Worm (Caenorhabditis elegans) whole organism, L2 larva: ENCODE measurements around the gene Y49F6B.9.
"Not testable (repeated sequence)": the region's sequence is repeated elsewhere in the genome, so short reads cannot be mapped to it uniquely, and the experiment has no call there.

Experiments used
- C34F6.9 ChIP-seq: fragments of 150-350 bp; optimal IDR thresholded peaks from 2 replicates; lab custom pipeline; 2014; ENCODE audit warnings: missing biosample characterization, missing genetic modification characterization
- F13H6.1 ChIP-seq: sonication (generic microtip); optimal IDR thresholded peaks from 2 replicates; lab custom pipeline; 2016; ENCODE audit warnings: missing genetic modification characterization, missing compliant biosample characterization
- R02D3.7 ChIP-seq: fragments of 150-350 bp; optimal IDR thresholded peaks from 2 replicates; lab custom pipeline; 2014; ENCODE audit warnings: missing biosample characterization, missing genetic modification characterization
- Y55F3AM.14 ChIP-seq: fragments of 200-800 bp; sonication (Bioruptor generic); optimal IDR thresholded peaks from 2 replicates; lab custom pipeline; 2018; ENCODE audit warnings: mild to moderate bottlenecking, missing genetic modification characterization, missing compliant biosample characterization
- ZK546.5 ChIP-seq: sonication (generic microtip); optimal IDR thresholded peaks from 2 replicates; lab custom pipeline; 2017; ENCODE audit warnings: missing biosample characterization, missing genetic modification characterization
- alr-1 ChIP-seq: fragments of 150-350 bp; optimal IDR thresholded peaks from 2 replicates; lab custom pipeline; 2014; ENCODE audit warnings: missing biosample characterization, missing genetic modification characterization
- aly-2 ChIP-seq: fragments of 150-350 bp; optimal IDR thresholded peaks from 2 replicates; lab custom pipeline; 2014; ENCODE audit warnings: missing biosample characterization, missing genetic modification characterization
- blmp-1 ChIP-seq: sonication (generic microtip); optimal IDR thresholded peaks from 2 replicates; lab custom pipeline; 2017; ENCODE audit warnings: missing genetic modification characterization, mild to moderate bottlenecking, missing compliant biosample characterization, antibody characterized with exemption, moderate library complexity; ENCODE audit not compliant: insufficient read depth
- ceh-16 ChIP-seq: fragments of 150-350 bp; optimal IDR thresholded peaks from 2 replicates; lab custom pipeline; 2014; ENCODE audit warnings: missing biosample characterization, missing genetic modification characterization
- ceh-82 ChIP-seq: fragments of 150-350 bp; optimal IDR thresholded peaks from 2 replicates; lab custom pipeline; 2014; ENCODE audit warnings: missing biosample characterization, missing genetic modification characterization
- dmd-4 ChIP-seq: sonication (generic microtip); optimal IDR thresholded peaks from 2 replicates; lab custom pipeline; 2017; ENCODE audit warnings: missing biosample characterization, missing genetic modification characterization
- egl-27 ChIP-seq: sonication (generic microtip); optimal IDR thresholded peaks from 3 replicates; lab custom pipeline; 2017; ENCODE audit warnings: missing biosample characterization, missing genetic modification reagents, missing genetic modification characterization
- elt-1 ChIP-seq: fragments of 150-350 bp; optimal IDR thresholded peaks from 2 replicates; lab custom pipeline; 2014; ENCODE audit warnings: missing biosample characterization, missing genetic modification characterization
- fos-1 ChIP-seq: fragments of 150-350 bp; optimal IDR thresholded peaks from 2 replicates; lab custom pipeline; 2014; ENCODE audit warnings: missing biosample characterization, missing genetic modification characterization
- lin-11 ChIP-seq: fragments of 150-350 bp; sonication (generic microtip); optimal IDR thresholded peaks from 2 replicates; lab custom pipeline; 2014; ENCODE audit warnings: missing biosample characterization, missing genetic modification characterization, inconsistent platforms, mixed read lengths
- lin-13 ChIP-seq: fragments of 150-350 bp; optimal IDR thresholded peaks from 2 replicates; lab custom pipeline; 2014; ENCODE audit warnings: missing biosample characterization, missing genetic modification reagents, missing genetic modification characterization
- lin-39 ChIP-seq: fragments of 150-350 bp; optimal IDR thresholded peaks from 2 replicates; lab custom pipeline; 2014; ENCODE audit warnings: missing biosample characterization, missing genetic modification reagents, missing genetic modification characterization
- lsy-2 ChIP-seq, 2 experiments: fragments of 150-350 bp in 1 of 2; sonication (generic microtip) in 1 of 2; optimal IDR thresholded peaks; 2 replicates each; lab custom pipeline; 2014 to 2017; ENCODE audit warnings: missing biosample characterization in 2 of 2, missing genetic modification characterization in 2 of 2
- mab-5 ChIP-seq: fragments of 150-350 bp; optimal IDR thresholded peaks from 2 replicates; lab custom pipeline; 2014; ENCODE audit warnings: missing biosample characterization, missing genetic modification characterization
- mbf-1 ChIP-seq: sonication (generic microtip); optimal IDR thresholded peaks from 2 replicates; lab custom pipeline; 2017; ENCODE audit warnings: missing biosample characterization, missing genetic modification characterization
- mdl-1 ChIP-seq, 2 experiments: fragments of 150-350 bp in 1 of 2; sonication (generic microtip) in 1 of 2; optimal IDR thresholded peaks; 2 replicates each; lab custom pipeline; 2017; ENCODE audit warnings: missing biosample characterization in 2 of 2, missing genetic modification characterization in 2 of 2
- nhr-11 ChIP-seq: fragments of 150-350 bp; optimal IDR thresholded peaks from 2 replicates; lab custom pipeline; 2014; ENCODE audit warnings: missing biosample characterization, missing genetic modification characterization
- nhr-12 ChIP-seq: fragments of 150-350 bp; optimal IDR thresholded peaks from 2 replicates; lab custom pipeline; 2014; ENCODE audit warnings: missing biosample characterization, missing genetic modification characterization
- nhr-129 ChIP-seq: fragments of 150-350 bp; optimal IDR thresholded peaks from 2 replicates; lab custom pipeline; 2014; ENCODE audit warnings: missing biosample characterization, missing genetic modification characterization
- nhr-21 ChIP-seq: fragments of 150-350 bp; optimal IDR thresholded peaks from 2 replicates; lab custom pipeline; 2014; ENCODE audit warnings: missing biosample characterization, missing genetic modification characterization
- nhr-23 ChIP-seq: fragments of 150-350 bp; optimal IDR thresholded peaks from 2 replicates; lab custom pipeline; 2014; ENCODE audit warnings: missing biosample characterization, missing genetic modification reagents, missing genetic modification characterization
- nhr-25 ChIP-seq: fragments of 150-350 bp; sonication (generic microtip); optimal IDR thresholded peaks from 3 replicates; lab custom pipeline; 2014; ENCODE audit warnings: missing biosample characterization, missing genetic modification characterization
- nhr-6 ChIP-seq: fragments of 150-350 bp; optimal IDR thresholded peaks from 2 replicates; lab custom pipeline; 2014; ENCODE audit warnings: missing biosample characterization, missing genetic modification characterization
- nhr-77 ChIP-seq: fragments of 150-350 bp; optimal IDR thresholded peaks from 2 replicates; lab custom pipeline; 2014; ENCODE audit warnings: missing biosample characterization, missing genetic modification characterization
- peb-1 ChIP-seq: fragments of 150-350 bp; optimal IDR thresholded peaks from 2 replicates; lab custom pipeline; 2014; ENCODE audit warnings: missing biosample characterization, missing genetic modification characterization
- sma-3 ChIP-seq: sonication (generic microtip); optimal IDR thresholded peaks from 2 replicates; lab custom pipeline; 2016; ENCODE audit warnings: missing genetic modification reagents, missing genetic modification characterization, missing compliant biosample characterization
- sma-9 ChIP-seq, 2 experiments: fragments of 150-350 bp in 1 of 2; sonication (generic microtip) in 1 of 2; optimal IDR thresholded peaks; 2 replicates each; lab custom pipeline; 2014 to 2016; ENCODE audit warnings: missing genetic modification characterization in 2 of 2, mild to moderate bottlenecking in 1 of 2, missing biosample characterization in 1 of 2, missing compliant biosample characterization in 1 of 2, missing genetic modification reagents in 1 of 2, moderate library complexity in 1 of 2
- snpc-4 ChIP-seq: fragments of 150-350 bp; optimal IDR thresholded peaks from 2 replicates; lab custom pipeline; 2014; ENCODE audit warnings: missing biosample characterization, missing genetic modification characterization
- unc-55 ChIP-seq: fragments of 150-350 bp; sonication (generic microtip); optimal IDR thresholded peaks from 3 replicates; lab custom pipeline; 2014; ENCODE audit warnings: missing biosample characterization, missing genetic modification reagents, missing genetic modification characterization
- unc-62 ChIP-seq: fragments of 150-350 bp; optimal IDR thresholded peaks from 2 replicates; lab custom pipeline; 2014; ENCODE audit warnings: missing biosample characterization, missing genetic modification reagents, missing genetic modification characterization
- ztf-1 ChIP-seq: fragments of 200-800 bp; sonication (Bioruptor generic); conservative IDR thresholded peaks from 2 replicates; pipeline ENCODE4 v1.3.6; 2022; ENCODE audit warnings: missing genetic modification characterization, missing compliant biosample characterization
- ztf-11 ChIP-seq: sonication (generic microtip); optimal IDR thresholded peaks from 2 replicates; lab custom pipeline; 2017; ENCODE audit warnings: missing biosample characterization, missing genetic modification characterization

Gene Y49F6B.9

ce11 chrII:3449514-3449913 is 49.7 kb downstream of the Y49F6B.9 start, which contains the start of gene C16C8.14:
TSS of gene C16C8.14 (plus strand) at chrII:3449814.
- TF ChIP-seq ztf-1; lin-13 (GFP tag; lab: Kevin White, UChicago); unc-55 (GFP tag; lab: Kevin White, UChicago): not testable (repeated sequence)

DNA sequence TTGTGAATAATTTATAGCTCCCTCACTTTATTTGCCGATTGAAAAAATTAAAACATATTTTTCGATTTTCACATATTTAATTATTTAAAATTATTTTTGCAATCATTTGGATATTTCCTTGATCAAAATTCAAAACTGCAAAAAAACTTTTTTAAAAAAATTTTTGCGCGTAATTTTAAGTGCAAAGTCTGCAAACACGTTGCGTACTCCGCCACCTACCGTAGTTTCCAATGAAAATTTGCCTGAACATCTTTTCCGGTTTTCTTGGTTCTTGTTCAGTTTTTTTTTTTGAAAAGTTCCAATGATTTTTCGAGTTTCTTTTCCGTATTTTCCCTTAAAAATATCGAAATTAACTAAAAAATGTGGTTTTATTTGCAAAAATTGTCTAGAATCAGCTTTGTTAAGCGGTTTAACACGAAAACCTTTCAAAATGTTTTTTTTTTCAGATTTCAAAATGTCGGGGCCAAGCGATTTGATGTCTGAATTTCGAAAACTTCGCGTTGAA is 50.4 kb downstream of the Y49F6B.9 start, which contains the start of gene C16C8.25:
TSS of gene C16C8.25 (plus strand) at position 455 of the 505 bp plus-strand sequence.
- TF ChIP-seq lin-39 (tag; lab: Kevin White, UChicago) (no peak), ztf-11 (tag; lab: Kevin White, UChicago) (no peak), unc-62 (GFP tag; lab: Kevin White, UChicago) (no peak), ceh-82 (tag; lab: Kevin White, UChicago) (no peak), nhr-6 (tag; lab: Kevin White, UChicago) (no peak), nhr-11 (tag; lab: Kevin White, UChicago) (no peak), peb-1 (tag; lab: Kevin White, UChicago) (no peak), lin-11 (tag; lab: Kevin White, UChicago) (no peak), nhr-21 (tag; lab: Kevin White, UChicago) (no peak), F13H6.1 (tag; lab: Kevin White, UChicago) (no peak), nhr-25 (tag; lab: Kevin White, UChicago) (no peak), blmp-1 (no peak), nhr-23 (tag; lab: Kevin White, UChicago) (no peak), Y55F3AM.14 (GFP tag; lab: Kevin White, UChicago) (no peak), dmd-4 (tag; lab: Kevin White, UChicago) (no peak), ceh-16 (no peak), mbf-1 (no peak), ZK546.5 (tag; lab: Kevin White, UChicago) (no peak), alr-1 (tag; lab: Kevin White, UChicago) (no peak), aly-2 (tag; lab: Kevin White, UChicago) (no peak)

DNA sequence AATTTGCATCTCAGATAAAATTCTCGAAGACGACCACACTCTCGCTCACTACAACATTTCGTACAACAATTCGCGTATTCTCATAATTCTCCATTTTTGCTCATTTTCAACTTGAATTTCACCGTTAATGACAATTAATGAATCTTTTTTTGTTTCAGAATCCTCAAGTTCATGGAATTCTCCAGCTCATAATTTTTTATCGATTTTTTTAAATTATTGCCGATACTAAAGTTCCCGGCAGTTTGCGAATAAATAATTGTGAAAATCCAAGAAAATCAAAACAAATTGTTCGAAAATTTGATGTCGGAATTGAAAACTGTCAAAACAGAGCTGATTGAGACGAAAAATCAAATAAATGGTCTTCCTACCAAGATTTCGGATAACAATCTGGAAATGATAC is 51.3 kb downstream of the Y49F6B.9 start, which contains the start of gene C16C8.21:
TSS of gene C16C8.21 (plus strand) at position 301 of the 400 bp plus-strand sequence.
- TF ChIP-seq mbf-1 (no peak), nhr-23 (tag; lab: Kevin White, UChicago) (no peak), dmd-4 (tag; lab: Kevin White, UChicago) (no peak), nhr-12 (no peak), mdl-1 (tag; optimal IDR thresholded peaks at IDR 0.05; lab: Kevin White, UChicago) (no peak), ceh-16 (no peak), ceh-82 (tag; lab: Kevin White, UChicago) (no peak), nhr-129 (tag; lab: Kevin White, UChicago) (no peak), sma-9 (GFP tag; optimal IDR thresholded peaks at IDR 0.05; lab: Kevin White, UChicago) (no peak), sma-9 (tag; optimal IDR thresholded peaks at IDR 0.05; lab: Kevin White, UChicago) (no peak), alr-1 (tag; lab: Kevin White, UChicago) (no peak), fos-1 (tag; lab: Kevin White, UChicago) (no peak), mab-5 (no peak), sma-3 (GFP tag; lab: Kevin White, UChicago) (no peak), aly-2 (tag; lab: Kevin White, UChicago) (no peak), lin-39 (tag; lab: Kevin White, UChicago) (no peak), blmp-1 (no peak)
- TF ChIP-seq, all 48 proteins: peak for 0

ce11 chrII:3446647-3447046 is 52.5 kb downstream of the Y49F6B.9 start, which contains the start of the genes C16C8.20 and gldi-6:
TSS of gene C16C8.20 (plus strand) at chrII:3446947.
TSS of gene gldi-6 (plus strand) at chrII:3446947.
- TF ChIP-seq R02D3.7 (tag; lab: Kevin White, UChicago) (no peak), blmp-1 (no peak)
- TF ChIP-seq, all 48 proteins: peak for 0

DNA sequence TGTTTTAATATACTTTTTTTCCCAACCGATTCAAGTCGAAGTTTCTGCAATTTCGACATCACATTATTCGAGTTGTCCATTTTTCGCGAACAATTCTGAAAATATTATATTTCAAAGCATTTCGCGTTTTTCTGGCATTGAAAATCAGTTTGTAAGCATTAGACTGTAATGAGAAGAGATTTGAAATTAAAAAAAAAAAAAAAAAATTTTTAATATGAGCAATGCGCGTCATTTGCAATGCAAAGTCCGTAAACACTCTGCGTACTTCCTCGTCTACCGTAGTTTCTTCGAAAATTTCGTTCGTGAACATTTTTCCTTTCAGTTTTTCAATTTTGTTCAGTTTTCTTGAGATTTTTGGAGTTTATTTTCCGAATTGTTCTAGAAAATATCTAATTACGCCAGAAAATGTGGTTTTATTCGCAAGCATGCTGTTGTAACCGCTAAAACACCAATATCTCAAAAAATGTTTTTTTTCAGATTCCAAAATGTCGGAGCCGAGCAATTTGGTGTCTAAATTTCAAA is 53.8 kb downstream of the Y49F6B.9 start, which contains the start of the genes C16C8.5 and C16C8.16:
TSS of gene C16C8.5 (minus strand) at position 101 of the 522 bp plus-strand sequence.
TSS of gene C16C8.16 (plus strand) at position 472 of the 522 bp plus-strand sequence.
- TF ChIP-seq egl-27 (no peak), snpc-4 (tag; lab: Kevin White, UChicago) (no peak), R02D3.7 (tag; lab: Kevin White, UChicago) (no peak), C34F6.9 (no peak), nhr-129 (tag; lab: Kevin White, UChicago) (no peak), ztf-1 (no peak), aly-2 (tag; lab: Kevin White, UChicago) (no peak), elt-1 (tag; lab: Kevin White, UChicago) (no peak), nhr-6 (tag; lab: Kevin White, UChicago) (no peak), nhr-77 (no peak), lsy-2 (tag; optimal IDR thresholded peaks at IDR 0.05; lab: Kevin White, UChicago) (no peak)
